Worm (Caenorhabditis elegans) whole organism, early embryonic: ENCODE data around the gene K02E7.10.
"Not testable (repeated sequence)": the region's sequence is repeated elsewhere in the genome, so short reads cannot be mapped to it uniquely, and the experiment has no call there.

Experiments used
- B0310.2 ChIP-seq: sonication (generic microtip); optimal IDR thresholded peaks from 2 replicates; lab custom pipeline; 2016; ENCODE audit warnings: mild to moderate bottlenecking, missing genetic modification characterization, missing compliant biosample characterization
- F13C5.2 ChIP-seq: sonication (generic microtip); optimal IDR thresholded peaks from 2 replicates; lab custom pipeline; 2017; ENCODE audit warnings: mild to moderate bottlenecking, missing genetic modification characterization, inconsistent platforms, missing compliant biosample characterization
- aly-1 ChIP-seq: sonication (generic microtip); optimal IDR thresholded peaks from 2 replicates; lab custom pipeline; 2016; ENCODE audit warnings: missing genetic modification characterization, missing compliant biosample characterization
- ama-1 ChIP-seq: fragments of 150-350 bp; optimal IDR thresholded peaks from 2 replicates; lab custom pipeline; 2014
- ceh-13 ChIP-seq: fragments of 200-800 bp; sonication (Bioruptor generic); optimal IDR thresholded peaks from 2 replicates; lab custom pipeline; 2018; ENCODE audit warnings: mild to moderate bottlenecking, missing genetic modification characterization, missing compliant biosample characterization
- ceh-36 ChIP-seq: sonication (generic microtip); optimal IDR thresholded peaks from 2 replicates; lab custom pipeline; 2016; ENCODE audit warnings: missing genetic modification characterization, inconsistent platforms, missing compliant biosample characterization
- ets-7 ChIP-seq: sonication (generic microtip); optimal IDR thresholded peaks from 2 replicates; lab custom pipeline; 2016; ENCODE audit warnings: missing genotype, missing genetic modification characterization, missing compliant biosample characterization
- flt-1 ChIP-seq: fragments of 200-800 bp; sonication (Bioruptor generic); IDR thresholded peaks from 2 replicates; pipeline ENCODE4 v1.3.6; 2022; ENCODE audit warnings: missing genetic modification characterization, missing compliant biosample characterization
- hmbx-1 ChIP-seq: sonication (generic microtip); optimal IDR thresholded peaks from 2 replicates; lab custom pipeline; 2016; ENCODE audit warnings: mild to moderate bottlenecking, missing genetic modification characterization, missing compliant biosample characterization
- hmg-4 ChIP-seq: fragments of 200-800 bp; sonication (Bioruptor generic); optimal IDR thresholded peaks from 2 replicates; lab custom pipeline; 2018; ENCODE audit warnings: mild to moderate bottlenecking, missing genetic modification characterization, missing compliant biosample characterization
- hnd-1 ChIP-seq: sonication (generic microtip); optimal IDR thresholded peaks from 2 replicates; lab custom pipeline; 2016; ENCODE audit warnings: missing genetic modification characterization, missing compliant biosample characterization
- pes-1 ChIP-seq: fragments of 200-800 bp; sonication (Bioruptor generic); IDR thresholded peaks from 2 replicates; pipeline ENCODE4 v1.3.6; 2022; ENCODE audit warnings: missing genetic modification reagents, missing genetic modification characterization, missing compliant biosample characterization
- scrt-1 ChIP-seq: fragments of 200-800 bp; sonication (Bioruptor generic); IDR thresholded peaks from 2 replicates; pipeline ENCODE4 v1.3.6; 2022; ENCODE audit warnings: missing genetic modification characterization, missing compliant biosample characterization
- sea-1 ChIP-seq: fragments of 200-800 bp; sonication (Bioruptor generic); conservative IDR thresholded peaks from 2 replicates; pipeline ENCODE4 v1.3.6; 2022; ENCODE audit warnings: missing genetic modification characterization, missing compliant biosample characterization
- tbx-11 ChIP-seq: fragments of 200-800 bp; sonication (Bioruptor generic); IDR thresholded peaks from 2 replicates; pipeline ENCODE4 v1.3.6; 2022; ENCODE audit warnings: missing genetic modification characterization, missing compliant biosample characterization
- tbx-37 ChIP-seq: fragments of 200-800 bp; sonication (Bioruptor generic); conservative IDR thresholded peaks from 2 replicates; pipeline ENCODE4 v1.3.6; 2022; ENCODE audit warnings: missing genetic modification reagents, missing genetic modification characterization, missing compliant biosample characterization

K02E7.10 gene

DNA sequence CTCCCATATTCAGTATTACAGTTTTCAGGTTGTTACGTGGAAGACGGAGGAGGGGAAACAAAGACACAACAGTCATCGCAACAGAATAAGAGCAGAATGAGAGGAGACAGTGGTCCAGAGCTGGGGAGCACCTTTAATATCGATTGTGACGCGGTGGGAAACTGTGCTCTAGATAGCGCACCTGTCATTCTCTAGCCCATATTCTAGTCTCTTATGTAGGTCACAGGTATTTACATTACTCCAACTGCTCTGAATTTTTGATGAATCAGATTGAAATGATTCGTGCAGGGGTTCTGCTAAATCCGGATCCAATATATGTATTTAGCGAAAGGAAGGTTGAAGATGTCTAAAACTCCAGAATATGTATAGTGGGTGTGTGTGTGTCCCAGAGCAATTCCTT, 24.6 kb downstream of the K02E7.10 start, which contains the start of gene fbxb-41:
Gene fbxb-41 (minus strand): TSS at position 101 of the 400 bp plus-strand sequence.
- no peak for TF ChIP-seq tbx-37 (GFP tag; lab: Robert Waterston, UW)

DNA sequence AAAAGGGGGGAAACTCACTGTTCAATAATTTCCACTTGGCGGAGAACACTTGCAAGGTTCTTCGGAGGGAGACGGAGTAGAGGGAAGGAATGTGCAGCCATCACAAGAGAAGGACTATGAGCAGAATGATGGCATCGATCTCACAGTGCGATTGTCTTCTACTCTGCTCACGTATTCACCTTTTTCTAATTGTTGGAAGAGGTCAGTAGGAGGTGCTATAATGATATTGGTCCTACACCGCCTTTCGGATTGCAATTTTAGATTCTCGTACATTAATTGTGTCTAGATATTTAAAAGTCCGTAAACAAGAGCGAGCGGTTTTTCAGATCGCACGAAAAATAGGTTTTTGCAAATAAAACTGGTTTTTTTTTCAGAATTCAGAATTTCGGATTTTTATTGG, 26.3 kb downstream of the K02E7.10 start, which contains the start of gene fbxb-39:
Gene fbxb-39 (minus strand): TSS at position 101 of the 400 bp plus-strand sequence.
- TF ChIP-seq tbx-11 (GFP tag; lab: Robert Waterston, UW): no peak
- no peak for TF ChIP-seq flt-1 (GFP tag; lab: Robert Waterston, UW)
- no peak for TF ChIP-seq pes-1 (GFP tag; lab: Robert Waterston, UW)
- TF ChIP-seq hnd-1: no peak
- TF ChIP-seq scrt-1 (GFP tag; lab: Robert Waterston, UW): no peak
- TF ChIP-seq hmbx-1 (tag; lab: Kevin White, UChicago): no peak
- no peak for TF ChIP-seq tbx-37 (GFP tag; lab: Robert Waterston, UW)
- TF ChIP-seq ama-1 (lab: Kevin White, UChicago): no peak
- no peak for TF ChIP-seq B0310.2 (tag; lab: Kevin White, UChicago)
- no peak for TF ChIP-seq aly-1 (tag; lab: Kevin White, UChicago)
- no peak for TF ChIP-seq hmg-4 (GFP tag; lab: Kevin White, UChicago)
- TF ChIP-seq ets-7 (tag; lab: Kevin White, UChicago): no peak
- TF ChIP-seq F13C5.2 (tag; lab: Kevin White, UChicago): no peak
- TF ChIP-seq ceh-36 (tag; lab: Kevin White, UChicago): no peak

DNA sequence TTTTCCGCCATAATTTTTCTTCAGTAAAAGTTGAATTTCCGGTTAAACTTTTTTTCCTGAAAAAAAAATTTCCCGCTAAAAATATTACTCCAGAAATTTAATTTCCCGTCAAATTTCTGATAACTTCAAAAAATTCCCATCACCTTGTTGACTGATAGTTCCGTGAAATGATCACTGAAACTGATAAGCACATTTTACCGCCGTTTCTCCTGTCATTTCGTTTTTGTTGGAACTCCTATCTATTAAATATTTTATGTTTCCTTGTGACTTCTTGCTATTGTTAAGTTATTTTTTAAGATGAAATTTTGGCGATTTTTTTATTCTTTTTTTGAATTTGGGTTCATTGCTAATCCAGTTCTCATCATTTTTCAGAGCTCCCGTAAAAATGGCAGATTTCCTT, 38.2 kb downstream of the K02E7.10 start, which contains the start of gene math-34:
Gene math-34 (plus strand): TSS at position 371 of the 400 bp plus-strand sequence.
- no peak for TF ChIP-seq ceh-13 (GFP tag; lab: Kevin White, UChicago)
- TF ChIP-seq sea-1 (GFP tag; lab: Robert Waterston, UW): no peak
- no peak for TF ChIP-seq ets-7 (tag; lab: Kevin White, UChicago)
- no peak for TF ChIP-seq F13C5.2 (tag; lab: Kevin White, UChicago)
- no peak for TF ChIP-seq scrt-1 (GFP tag; lab: Robert Waterston, UW)

- TF ChIP-seq hmg-4 (GFP tag; lab: Kevin White, UChicago) (no peak), ets-7 (tag; lab: Kevin White, UChicago) (no peak), tbx-37 (GFP tag; lab: Robert Waterston, UW) (no peak), ama-1 (lab: Kevin White, UChicago) (no peak), hmbx-1 (tag; lab: Kevin White, UChicago) (no peak), hnd-1 (no peak), B0310.2 (tag; lab: Kevin White, UChicago) (no peak), flt-1 (GFP tag; lab: Robert Waterston, UW) (no peak), tbx-11 (GFP tag; lab: Robert Waterston, UW) (no peak)
Observed at ce11 chrII:1026670-1027069, 40.1 kb downstream of the K02E7.10 start, which contains the start of gene M01D1.12. Gene M01D1.12 (plus strand): TSS chrII:1026970.

- not testable (repeated sequence) for TF ChIP-seq hnd-1; F13C5.2 (tag; lab: Kevin White, UChicago); ceh-36 (tag; lab: Kevin White, UChicago)
Observed at ce11 chrII:1024684-1025083, 42.1 kb downstream of the K02E7.10 start, which contains the start of gene btb-11. Gene btb-11 (minus strand): TSS chrII:1024784.
